Worm (Caenorhabditis elegans) whole organism, midembryonic: Measurements from ENCODE around the gene pfk-1.1.

Source experiments
- T22C8.4 ChIP-seq: fragments of 200-800 bp; sonication (Bioruptor generic); IDR thresholded peaks from 2 replicates; pipeline ENCODE4 v1.3.6; 2022; ENCODE audit warnings: missing genetic modification characterization, missing compliant biosample characterization
- cog-1 ChIP-seq: sonication (generic microtip); optimal IDR thresholded peaks from 2 replicates; lab custom pipeline; 2016; ENCODE audit warnings: missing genetic modification characterization, missing compliant biosample characterization
- flt-1 ChIP-seq: fragments of 200-800 bp; sonication (Bioruptor generic); IDR thresholded peaks from 2 replicates; pipeline ENCODE4 v1.3.6; 2022; ENCODE audit warnings: missing genetic modification characterization, missing compliant biosample characterization
- klf-2 ChIP-seq: fragments of 200-800 bp; sonication (Bioruptor generic); conservative IDR thresholded peaks from 2 replicates; pipeline ENCODE4 v1.3.6; 2022; ENCODE audit warnings: missing genetic modification reagents, missing genetic modification characterization, missing compliant biosample characterization
- med-1 ChIP-seq: sonication (generic microtip); optimal IDR thresholded peaks from 2 replicates; lab custom pipeline; 2017; ENCODE audit warnings: missing genetic modification characterization, mild to moderate bottlenecking, missing compliant biosample characterization, antibody characterized with exemption, missing genetic modification reagents; ENCODE audit not compliant: insufficient read depth
- ref-1 ChIP-seq: fragments of 200-800 bp; sonication (Bioruptor generic); conservative IDR thresholded peaks from 2 replicates; pipeline ENCODE4 v1.3.6; 2022; ENCODE audit warnings: missing genetic modification reagents, missing genetic modification characterization, missing compliant biosample characterization
- tab-1 ChIP-seq: fragments of 200-800 bp; sonication (Bioruptor generic); IDR thresholded peaks from 2 replicates; pipeline ENCODE4 v1.3.6; 2022; ENCODE audit warnings: missing genetic modification characterization, missing compliant biosample characterization
- ztf-23 ChIP-seq: fragments of 200-800 bp; sonication (Bioruptor generic); IDR thresholded peaks from 2 replicates; pipeline ENCODE4 v1.3.6; 2022; ENCODE audit warnings: missing genetic modification reagents, missing genetic modification characterization, missing compliant biosample characterization
- ztf-29 ChIP-seq: fragments of 200-800 bp; sonication (Bioruptor generic); IDR thresholded peaks from 2 replicates; pipeline ENCODE4 v1.3.6; 2022; ENCODE audit warnings: missing genetic modification reagents, missing genetic modification characterization, missing compliant biosample characterization

The pfk-1.1 gene

DNA sequence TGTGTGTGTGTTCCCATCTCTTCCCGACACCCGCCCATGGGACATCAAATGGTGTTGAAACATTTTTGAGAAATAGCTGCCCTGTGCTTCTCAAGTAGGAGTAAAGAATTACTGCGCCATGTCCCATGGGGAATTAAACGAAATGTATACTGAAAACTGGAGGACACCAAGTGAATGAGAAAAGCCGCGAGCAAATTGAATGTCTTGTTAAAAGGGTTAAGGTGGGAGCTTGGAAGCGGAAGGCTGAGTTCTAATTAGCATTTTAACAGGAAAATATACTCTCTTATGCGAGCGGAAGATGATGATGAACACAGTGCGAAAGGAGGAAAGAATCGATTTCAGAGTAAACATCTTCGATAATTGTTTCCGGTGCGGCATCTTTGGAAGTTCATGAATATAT is 16.2 kb upstream of the pfk-1.1 start:
- no peak for TF ChIP-seq ztf-23
- no peak for TF ChIP-seq tab-1 (GFP tag; lab: Robert Waterston, UW)
- no peak for TF ChIP-seq T22C8.4 (GFP tag; lab: Robert Waterston, UW)
- no peak for TF ChIP-seq cog-1
- no peak for TF ChIP-seq ztf-29 (GFP tag; lab: Robert Waterston, UW)
- TF ChIP-seq med-1 (GFP tag; lab: Kevin White, UChicago), result no peak
- no peak for TF ChIP-seq ref-1 (GFP tag; lab: Robert Waterston, UW)
- no peak for TF ChIP-seq klf-2 (GFP tag; lab: Robert Waterston, UW)
- TF ChIP-seq flt-1 (GFP tag; lab: Robert Waterston, UW), result no peak

DNA sequence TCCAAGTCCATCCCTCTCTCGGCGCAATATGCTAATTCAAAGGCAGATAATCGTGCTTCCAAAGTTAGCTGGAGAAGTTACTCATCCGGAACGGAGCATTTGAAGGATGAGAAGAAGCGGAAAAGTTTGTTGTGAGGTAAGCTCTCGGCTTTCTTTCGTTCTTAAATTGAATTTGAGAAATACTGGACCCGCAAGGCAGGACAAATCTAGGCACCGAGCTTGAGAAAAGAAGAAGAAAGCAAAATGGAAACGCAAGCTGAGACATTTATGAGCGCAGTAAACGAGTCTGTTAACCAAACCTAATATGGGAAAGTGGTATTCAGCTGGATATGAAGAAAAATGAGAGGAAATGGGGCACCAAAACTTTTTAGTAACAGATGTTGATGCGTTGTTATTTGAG is 14.7 kb upstream of the pfk-1.1 start:
- TF ChIP-seq tab-1 (GFP tag; lab: Robert Waterston, UW) (no peak), cog-1 (no peak), ztf-29 (GFP tag; lab: Robert Waterston, UW) (no peak), flt-1 (GFP tag; lab: Robert Waterston, UW) (no peak), ref-1 (GFP tag; lab: Robert Waterston, UW) (no peak), T22C8.4 (GFP tag; lab: Robert Waterston, UW) (no peak), med-1 (GFP tag; lab: Kevin White, UChicago) (no peak), ztf-23 (no peak), klf-2 (GFP tag; lab: Robert Waterston, UW) (no peak)

DNA sequence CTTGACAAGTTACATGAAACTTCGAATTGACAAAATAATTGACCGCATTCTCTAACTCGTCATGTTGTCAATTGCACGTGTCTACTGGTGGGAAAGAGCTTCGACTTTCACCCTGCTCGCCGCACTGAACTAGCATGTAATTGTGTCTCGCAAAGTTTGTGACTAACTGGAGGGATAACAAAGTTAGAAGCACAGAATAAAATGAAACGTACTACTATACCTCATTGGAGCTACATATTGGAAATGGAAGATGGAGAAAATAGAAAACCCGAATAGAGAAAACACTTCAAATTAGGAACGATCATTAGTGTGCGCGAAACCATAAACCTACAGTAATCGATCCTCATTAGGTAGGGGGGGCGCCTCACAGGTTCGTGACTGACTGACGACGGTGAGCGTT is 13.1 kb upstream of the pfk-1.1 start:
- TF ChIP-seq med-1 (GFP tag; lab: Kevin White, UChicago) (no peak), cog-1 (no peak), klf-2 (GFP tag; lab: Robert Waterston, UW) (no peak), ref-1 (GFP tag; lab: Robert Waterston, UW) (no peak), flt-1 (GFP tag; lab: Robert Waterston, UW) (no peak), tab-1 (GFP tag; lab: Robert Waterston, UW) (no peak), ztf-23 (no peak), T22C8.4 (GFP tag; lab: Robert Waterston, UW) (no peak), ztf-29 (GFP tag; lab: Robert Waterston, UW) (no peak)

DNA sequence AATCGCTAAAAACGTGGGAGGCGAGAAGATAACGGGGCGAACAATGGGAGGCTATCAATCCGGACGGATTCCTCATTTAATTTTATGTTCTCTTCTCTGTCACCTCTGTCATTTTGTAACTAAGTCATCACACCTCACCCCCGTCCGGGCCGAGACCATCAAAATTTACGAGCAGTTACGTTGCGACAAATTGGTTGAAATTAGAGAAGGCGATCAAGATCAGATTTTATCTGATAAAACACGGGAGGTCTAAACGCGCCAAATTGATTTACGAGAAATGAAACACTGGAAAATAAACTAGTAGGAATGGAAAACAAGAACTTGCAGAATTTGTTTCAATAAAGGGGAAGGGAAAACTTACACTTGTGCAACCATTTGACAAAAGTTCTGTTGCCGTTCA is 12.6 kb upstream of the pfk-1.1 start:
- TF ChIP-seq tab-1 (GFP tag; lab: Robert Waterston, UW) (no peak), ztf-23 (0 out of 2 replicates have a peak, but pooled peaks have one; percentile 30)

DNA sequence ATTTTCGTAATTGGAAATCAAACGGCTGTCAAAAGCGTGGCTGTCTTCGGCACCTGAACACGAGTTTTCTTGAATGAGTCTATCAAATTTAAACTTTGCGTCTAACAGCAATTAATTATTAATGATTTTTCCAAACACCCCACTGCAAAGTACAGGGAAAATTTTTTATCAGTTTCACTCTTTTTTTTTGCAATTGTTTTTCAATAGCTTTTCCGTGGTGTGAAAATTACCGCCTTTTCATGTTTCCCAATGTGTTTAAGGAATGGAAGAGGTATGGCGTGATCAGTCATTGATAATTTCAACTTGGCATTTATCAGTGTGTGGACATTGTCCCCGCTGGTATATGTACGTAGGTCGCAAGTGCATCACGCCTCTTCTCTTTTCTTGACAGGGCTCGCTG is 8.8 kb upstream of the pfk-1.1 start:
- TF ChIP-seq ref-1 (GFP tag; lab: Robert Waterston, UW) (no peak), tab-1 (GFP tag; lab: Robert Waterston, UW) (no peak), cog-1 (no peak), ztf-23 (no peak), med-1 (GFP tag; lab: Kevin White, UChicago) (no peak), T22C8.4 (GFP tag; lab: Robert Waterston, UW) (no peak), ztf-29 (GFP tag; lab: Robert Waterston, UW) (no peak), flt-1 (GFP tag; lab: Robert Waterston, UW) (no peak), klf-2 (GFP tag; lab: Robert Waterston, UW) (no peak)

DNA sequence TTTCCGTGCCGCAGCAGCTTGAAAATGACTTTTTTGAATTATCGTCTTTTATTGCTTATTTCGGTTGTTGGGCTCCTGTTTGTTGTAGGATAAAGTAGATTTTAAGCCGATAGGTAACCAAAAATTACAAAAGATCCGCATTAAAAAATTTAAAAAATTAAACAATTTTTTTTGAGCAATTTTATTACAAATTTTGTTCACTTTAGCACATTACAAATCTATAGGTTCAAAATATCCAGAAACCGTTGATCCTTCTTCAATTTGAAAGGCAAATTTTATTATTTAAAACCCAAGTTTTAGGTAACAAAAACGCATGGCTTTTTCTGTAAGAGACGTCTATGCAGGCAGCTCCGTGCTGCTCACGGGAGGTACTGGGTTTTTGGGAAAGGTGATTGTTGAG is 7.6 kb upstream of the pfk-1.1 start, which contains the start of gene fard-1:
fard-1 (plus strand) TSS at position 301 of the 400 bp plus-strand sequence.
- TF ChIP-seq ztf-23 (no peak), tab-1 (GFP tag; lab: Robert Waterston, UW) (no peak), T22C8.4 (GFP tag; lab: Robert Waterston, UW) (no peak), klf-2 (GFP tag; lab: Robert Waterston, UW) (no peak), ztf-29 (GFP tag; lab: Robert Waterston, UW) (no peak)

DNA sequence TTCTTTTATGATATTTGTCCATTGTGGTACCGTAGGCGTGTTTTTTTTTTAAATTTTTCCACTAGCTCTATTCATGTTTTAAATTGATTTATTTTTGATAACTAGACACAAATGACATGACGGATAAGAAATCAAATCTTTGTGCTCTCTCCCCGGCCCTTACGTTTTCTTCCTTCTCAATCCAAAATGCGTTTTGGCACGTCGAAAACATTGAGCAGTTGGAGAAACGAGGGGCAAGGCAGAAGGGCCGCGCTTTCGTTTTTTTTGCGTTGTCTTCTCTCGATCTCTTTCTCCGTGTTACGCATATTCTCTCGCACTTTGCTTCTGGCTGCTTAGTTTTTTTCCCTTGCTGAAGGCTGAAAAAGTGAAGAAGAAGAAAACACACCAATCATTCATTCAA is 1.6 kb upstream of the pfk-1.1 start:
- TF ChIP-seq klf-2 (GFP tag; lab: Robert Waterston, UW) (no peak), cog-1 (no peak), ztf-23 (no peak), ztf-29 (GFP tag; lab: Robert Waterston, UW) (no peak), flt-1 (GFP tag; lab: Robert Waterston, UW) (no peak), ref-1 (GFP tag; lab: Robert Waterston, UW) (no peak), tab-1 (GFP tag; lab: Robert Waterston, UW) (no peak), T22C8.4 (GFP tag; lab: Robert Waterston, UW) (no peak), med-1 (GFP tag; lab: Kevin White, UChicago) (no peak)

DNA sequence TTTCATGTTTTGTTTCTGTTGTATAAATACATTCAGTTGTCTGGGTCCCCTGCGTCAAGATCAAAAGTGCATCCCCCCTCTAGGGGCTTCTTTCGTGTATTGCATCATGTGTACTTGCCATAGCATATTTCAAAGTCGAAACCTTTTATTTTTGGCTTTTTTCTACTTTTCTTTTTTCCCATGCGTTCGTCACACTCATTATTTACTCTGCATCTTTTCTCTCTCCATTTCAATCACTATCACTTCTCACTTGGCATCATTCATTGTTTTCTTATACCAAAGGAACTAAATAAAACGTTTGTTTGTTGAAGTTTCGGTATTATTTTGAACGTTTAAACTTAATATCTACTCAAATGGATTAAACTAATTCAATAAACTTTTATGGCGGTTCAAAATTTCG is 1.1 kb upstream of the pfk-1.1 start:
- TF ChIP-seq klf-2 (GFP tag; lab: Robert Waterston, UW) (no peak), med-1 (GFP tag; lab: Kevin White, UChicago) (no peak), ztf-23 (no peak), ref-1 (GFP tag; lab: Robert Waterston, UW) (no peak), tab-1 (GFP tag; lab: Robert Waterston, UW) (no peak), cog-1 (no peak)

DNA sequence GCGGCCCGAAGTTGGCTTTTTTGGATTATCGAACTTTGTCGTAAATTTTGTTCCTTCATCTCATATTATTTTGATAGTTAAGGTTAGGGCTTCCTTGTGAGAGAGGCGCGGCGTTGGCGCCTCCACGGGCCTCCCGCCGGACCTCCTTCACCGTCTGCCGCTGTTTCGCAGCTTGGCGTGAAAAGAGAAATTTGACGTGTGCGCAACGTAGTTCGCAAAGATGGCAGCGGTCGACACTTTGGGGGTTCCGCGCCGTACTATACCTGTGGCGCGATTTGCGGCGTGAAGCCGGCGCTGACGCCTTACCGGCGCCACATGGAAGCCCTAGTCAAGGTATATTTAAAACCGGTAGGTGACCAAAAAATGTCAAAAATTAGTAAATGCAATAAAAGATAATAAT is 1.7 kb downstream of the pfk-1.1 start:
- TF ChIP-seq cog-1 (no peak), med-1 (GFP tag; lab: Kevin White, UChicago) (no peak), ztf-23 (no peak), ref-1 (GFP tag; lab: Robert Waterston, UW) (no peak), T22C8.4 (GFP tag; lab: Robert Waterston, UW) (no peak), tab-1 (GFP tag; lab: Robert Waterston, UW) (no peak), klf-2 (GFP tag; lab: Robert Waterston, UW) (no peak), ztf-29 (GFP tag; lab: Robert Waterston, UW) (no peak), flt-1 (GFP tag; lab: Robert Waterston, UW) (no peak)

DNA sequence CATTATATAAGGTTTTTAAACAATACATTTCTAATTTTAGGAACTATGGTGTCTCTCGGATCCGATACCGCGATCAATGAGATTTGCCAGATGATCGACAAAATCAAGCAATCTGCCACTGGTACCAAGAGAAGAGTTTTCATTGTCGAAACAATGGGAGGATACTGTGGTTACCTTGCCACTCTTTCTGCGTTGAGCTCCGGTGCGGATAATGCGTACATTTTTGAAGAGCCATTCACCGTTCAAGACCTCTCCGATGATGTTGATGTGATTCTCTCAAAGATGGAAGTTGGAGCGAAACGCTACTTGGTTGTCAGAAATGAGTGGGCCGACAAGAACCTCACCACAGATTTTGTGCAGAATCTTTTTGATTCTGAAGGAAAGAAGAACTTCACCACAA is 2.9 kb downstream of the pfk-1.1 start:
- TF ChIP-seq tab-1 (GFP tag; lab: Robert Waterston, UW), result no peak
- TF ChIP-seq cog-1, result no peak
- no peak for TF ChIP-seq ztf-23
